Worm (Caenorhabditis elegans) whole organism, L4 larva: ENCODE measurements around the gene F59E11.2.

Source experiments
- D1046.2 ChIP-seq: fragments of 200-800 bp; sonication (Bioruptor generic); IDR thresholded peaks from 2 replicates; pipeline ENCODE4 v1.3.6; 2022; ENCODE audit warnings: missing genetic modification characterization, missing compliant biosample characterization
- F37D6.2 ChIP-seq: sonication (generic microtip); optimal IDR thresholded peaks from 2 replicates; lab custom pipeline; 2016; ENCODE audit warnings: mild to moderate bottlenecking, missing genetic modification characterization, missing compliant biosample characterization
- Y105C5A.15 ChIP-seq: fragments of 200-800 bp; sonication (Bioruptor generic); IDR thresholded peaks from 2 replicates; pipeline ENCODE4 v1.3.6; 2022; ENCODE audit warnings: missing genetic modification characterization, missing compliant biosample characterization
- Y5F2A.4 ChIP-seq: fragments of 200-800 bp; sonication (Bioruptor generic); optimal IDR thresholded peaks from 2 replicates; lab custom pipeline; 2018; ENCODE audit warnings: mild to moderate bottlenecking, missing genetic modification characterization, missing compliant biosample characterization
- ZK337.2 ChIP-seq: fragments of 200-800 bp; sonication (Bioruptor generic); IDR thresholded peaks from 2 replicates; pipeline ENCODE4 v1.3.6; 2022; ENCODE audit warnings: missing genetic modification reagents, missing genetic modification characterization, missing compliant biosample characterization
- ceh-32 ChIP-seq: sonication (generic microtip); optimal IDR thresholded peaks from 2 replicates; lab custom pipeline; 2016; ENCODE audit warnings: mild to moderate bottlenecking, missing genetic modification characterization, missing compliant biosample characterization; ENCODE audit not compliant: poor library complexity
- ceh-44 ChIP-seq: fragments of 200-800 bp; sonication (Bioruptor generic); IDR thresholded peaks from 2 replicates; pipeline ENCODE4 v1.3.6; 2022; ENCODE audit warnings: missing genetic modification reagents, missing genetic modification characterization, missing compliant biosample characterization
- ceh-82 ChIP-seq: sonication (generic microtip); optimal IDR thresholded peaks from 2 replicates; lab custom pipeline; 2017; ENCODE audit warnings: missing biosample characterization, missing genetic modification characterization
- ces-1 ChIP-seq: fragments of 150-350 bp; sonication (generic microtip); optimal IDR thresholded peaks from 4 replicates; lab custom pipeline; 2014; ENCODE audit warnings: missing biosample characterization, missing genetic modification reagents, missing genetic modification characterization
- daf-12 ChIP-seq: fragments of 150-350 bp; optimal IDR thresholded peaks from 2 replicates; lab custom pipeline; 2014; ENCODE audit warnings: missing biosample characterization, missing genetic modification reagents, missing genetic modification characterization
- daf-16 ChIP-seq, 3 experiments: sonication (generic microtip); optimal IDR thresholded peaks; 2 replicates each; lab custom pipeline; 2016 to 2017; ENCODE audit warnings: missing genetic modification characterization in 3 of 3, missing genetic modification reagents in 3 of 3, mild to moderate bottlenecking in 2 of 3, missing compliant biosample characterization in 2 of 3, missing biosample characterization in 1 of 3, moderate library complexity in 1 of 3
- daf-19 ChIP-seq: fragments of 200-800 bp; sonication (Bioruptor generic); conservative IDR thresholded peaks from 2 replicates; pipeline ENCODE4 v1.3.6; 2022; ENCODE audit warnings: missing genetic modification characterization, missing compliant biosample characterization
- dmd-6 ChIP-seq: fragments of 200-800 bp; sonication (Bioruptor generic); IDR thresholded peaks from 2 replicates; pipeline ENCODE4 v1.3.6; 2022; ENCODE audit warnings: missing genetic modification reagents, missing genetic modification characterization, missing compliant biosample characterization
- dmd-8 ChIP-seq: fragments of 200-800 bp; sonication (Bioruptor generic); IDR thresholded peaks from 2 replicates; pipeline ENCODE4 v1.3.6; 2022; ENCODE audit warnings: missing genetic modification characterization, missing compliant biosample characterization
- dmd-9 ChIP-seq: fragments of 200-800 bp; sonication (Bioruptor generic); IDR thresholded peaks from 2 replicates; pipeline ENCODE4 v1.3.6; 2022; ENCODE audit warnings: missing genetic modification reagents, missing genetic modification characterization, missing compliant biosample characterization
- dpl-1 ChIP-seq: fragments of 150-350 bp; optimal IDR thresholded peaks from 2 replicates; lab custom pipeline; 2014; ENCODE audit warnings: missing biosample characterization, missing genetic modification reagents, missing genetic modification characterization
- dve-1 ChIP-seq: sonication (generic microtip); optimal IDR thresholded peaks from 2 replicates; lab custom pipeline; 2017; ENCODE audit warnings: antibody characterized with exemption, mild to moderate bottlenecking, missing genetic modification characterization, missing compliant biosample characterization; ENCODE audit not compliant: insufficient read depth
- egl-27 ChIP-seq: sonication (generic microtip); optimal IDR thresholded peaks from 3 replicates; lab custom pipeline; 2017; ENCODE audit warnings: missing biosample characterization, missing genetic modification reagents, missing genetic modification characterization
- egl-43 ChIP-seq: fragments of 200-800 bp; sonication (Bioruptor generic); IDR thresholded peaks from 2 replicates; pipeline ENCODE4 v1.3.6; 2022; ENCODE audit warnings: missing genetic modification reagents, missing genetic modification characterization, missing compliant biosample characterization
- fos-1 ChIP-seq: fragments of 150-350 bp; optimal IDR thresholded peaks from 2 replicates; lab custom pipeline; 2014; ENCODE audit warnings: missing biosample characterization, missing genetic modification characterization
- gei-8 ChIP-seq: fragments of 200-800 bp; sonication (Bioruptor generic); optimal IDR thresholded peaks from 2 replicates; lab custom pipeline; 2018; ENCODE audit warnings: mild to moderate bottlenecking, missing genetic modification characterization, missing compliant biosample characterization
- hif-1 ChIP-seq, 2 experiments: sonication (generic microtip); optimal IDR thresholded peaks; 2 replicates each; lab custom pipeline; 2016 to 2017; ENCODE audit warnings: missing compliant biosample characterization in 2 of 2, missing genetic modification characterization in 2 of 2, missing genetic modification reagents in 2 of 2, missing genotype in 2 of 2, mild to moderate bottlenecking in 1 of 2
- hlh-11 ChIP-seq: fragments of 200-800 bp; sonication (Bioruptor generic); optimal IDR thresholded peaks from 2 replicates; lab custom pipeline; 2018; ENCODE audit warnings: mild to moderate bottlenecking, missing genetic modification characterization, missing compliant biosample characterization
- lin-1 ChIP-seq: fragments of 200-800 bp; sonication (Bioruptor generic); IDR thresholded peaks from 2 replicates; pipeline ENCODE4 v1.3.6; 2022; ENCODE audit warnings: missing genetic modification reagents, missing genetic modification characterization, missing compliant biosample characterization
- lsy-2 ChIP-seq, 2 experiments: fragments of 150-350 bp in 1 of 2; sonication (generic microtip) in 1 of 2; optimal IDR thresholded peaks; 2 replicates each; lab custom pipeline; 2014 to 2017; ENCODE audit warnings: missing biosample characterization in 2 of 2, missing genetic modification characterization in 2 of 2
- madf-9 ChIP-seq: fragments of 200-800 bp; sonication (Bioruptor generic); conservative IDR thresholded peaks from 2 replicates; pipeline ENCODE4 v1.3.6; 2022; ENCODE audit warnings: missing genetic modification reagents, missing genetic modification characterization, missing compliant biosample characterization
- mep-1 ChIP-seq: fragments of 150-350 bp; sonication (generic microtip); optimal IDR thresholded peaks from 3 replicates; lab custom pipeline; 2014; ENCODE audit warnings: missing biosample characterization, missing genetic modification characterization
- mxl-2 ChIP-seq: fragments of 200-800 bp; sonication (Bioruptor generic); conservative IDR thresholded peaks from 2 replicates; pipeline ENCODE4 v1.3.6; 2022; ENCODE audit warnings: missing genetic modification reagents, missing genetic modification characterization, missing compliant biosample characterization
- nhr-10 ChIP-seq: fragments of 150-350 bp; optimal IDR thresholded peaks from 2 replicates; lab custom pipeline; 2014; ENCODE audit warnings: missing biosample characterization, missing genetic modification characterization
- nhr-11 ChIP-seq: fragments of 150-350 bp; optimal IDR thresholded peaks from 2 replicates; lab custom pipeline; 2014; ENCODE audit warnings: missing biosample characterization, missing genetic modification characterization
- nhr-237 ChIP-seq: sonication (generic microtip); optimal IDR thresholded peaks from 2 replicates; lab custom pipeline; 2017; ENCODE audit warnings: missing biosample characterization, missing genetic modification characterization
- nhr-28 ChIP-seq: fragments of 150-350 bp; optimal IDR thresholded peaks from 2 replicates; lab custom pipeline; 2014; ENCODE audit warnings: missing biosample characterization, missing genetic modification characterization
- nhr-42 ChIP-seq: fragments of 200-800 bp; sonication (Bioruptor generic); IDR thresholded peaks from 2 replicates; pipeline ENCODE4 v1.3.6; 2022; ENCODE audit warnings: missing genetic modification characterization, missing compliant biosample characterization
- nhr-48 ChIP-seq: sonication (generic microtip); optimal IDR thresholded peaks from 2 replicates; lab custom pipeline; 2016; ENCODE audit warnings: mild to moderate bottlenecking, missing genetic modification characterization, missing compliant biosample characterization
- nhr-77 ChIP-seq: fragments of 150-350 bp; optimal IDR thresholded peaks from 2 replicates; lab custom pipeline; 2014; ENCODE audit warnings: missing biosample characterization, missing genetic modification characterization
- pqm-1 ChIP-seq: sonication (generic microtip); optimal IDR thresholded peaks from 2 replicates; lab custom pipeline; 2017; ENCODE audit warnings: missing biosample characterization, missing genetic modification characterization
- saeg-2 ChIP-seq: fragments of 200-800 bp; sonication (Bioruptor generic); IDR thresholded peaks from 2 replicates; pipeline ENCODE4 v1.3.6; 2022; ENCODE audit warnings: missing genetic modification reagents, missing genetic modification characterization, missing compliant biosample characterization
- set-16 ChIP-seq: fragments of 200-800 bp; sonication (Bioruptor generic); IDR thresholded peaks from 2 replicates; pipeline ENCODE4 v1.3.6; 2022; ENCODE audit warnings: missing genetic modification reagents, missing genetic modification characterization, missing compliant biosample characterization
- skn-1 ChIP-seq: fragments of 150-350 bp; optimal IDR thresholded peaks from 2 replicates; lab custom pipeline; 2014; ENCODE audit warnings: missing biosample characterization, missing genetic modification characterization
- spr-3 ChIP-seq: fragments of 200-800 bp; sonication (Bioruptor generic); optimal IDR thresholded peaks from 2 replicates; lab custom pipeline; 2018; ENCODE audit warnings: mild to moderate bottlenecking, missing genetic modification characterization, missing compliant biosample characterization
- tra-1 ChIP-seq: fragments of 200-800 bp; sonication (Bioruptor generic); IDR thresholded peaks from 2 replicates; pipeline ENCODE4 v1.3.6; 2022; ENCODE audit warnings: missing genetic modification reagents, missing genetic modification characterization, missing compliant biosample characterization
- unc-130 ChIP-seq: sonication (generic microtip); optimal IDR thresholded peaks from 2 replicates; lab custom pipeline; 2016; ENCODE audit warnings: missing genetic modification reagents, missing genetic modification characterization, missing compliant biosample characterization
- unc-39 ChIP-seq: sonication (generic microtip); optimal IDR thresholded peaks from 2 replicates; lab custom pipeline; 2017; ENCODE audit warnings: missing biosample characterization, missing genetic modification characterization
- unc-62 ChIP-seq, 3 experiments: fragments of 150-350 bp in 1 of 3; sonication (generic microtip); optimal IDR thresholded peaks in 2 of 3; peaks in 1 of 3; 1 replicate in 1 of 3; 2 replicates in 2 of 3; lab custom pipeline; 2014 to 2017; ENCODE audit warnings: missing biosample characterization in 3 of 3, missing genetic modification characterization in 3 of 3, missing genetic modification reagents in 3 of 3, missing genotype in 1 of 3
- zfp-2 ChIP-seq: sonication (generic microtip); optimal IDR thresholded peaks from 2 replicates; lab custom pipeline; 2016; ENCODE audit warnings: mild to moderate bottlenecking, missing genetic modification characterization, missing compliant biosample characterization
- ztf-7 ChIP-seq: fragments of 150-350 bp; optimal IDR thresholded peaks from 2 replicates; lab custom pipeline; 2014; ENCODE audit warnings: missing biosample characterization, missing genetic modification characterization

F59E11.2 gene

DNA sequence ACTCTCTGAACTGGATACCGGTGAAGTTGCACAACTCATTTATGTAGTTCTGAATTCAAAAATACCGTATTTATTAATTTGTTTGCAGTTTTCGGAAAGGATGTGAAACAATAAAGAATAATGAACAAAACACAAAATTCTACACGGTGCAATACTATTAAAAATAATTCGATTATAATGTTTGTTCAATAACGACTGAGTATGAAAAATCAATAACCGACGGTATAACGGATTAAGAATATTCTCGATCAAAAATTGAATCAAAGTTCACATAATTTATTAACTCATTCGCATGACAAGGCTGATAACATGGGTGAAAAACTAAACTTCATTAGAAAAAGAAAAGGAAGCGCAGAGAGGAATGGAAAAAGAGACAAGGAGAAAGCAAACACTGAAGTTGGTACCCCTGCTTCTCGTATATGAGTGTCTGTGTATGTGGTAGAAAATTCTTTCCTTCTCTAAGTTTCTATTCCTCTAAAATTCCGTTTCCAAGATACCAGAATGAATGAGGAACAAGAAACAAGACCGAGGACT lies 26.3 kb upstream of the F59E11.2 start, which contains the start of gene nhr-143:
Gene nhr-143, minus strand, starts transcription at position 51 of the 534 bp plus-strand sequence.
- TF ChIP-seq nhr-28 (tag; lab: Kevin White, UChicago): peak; percentile 43
- TF ChIP-seq lsy-2 (tag; optimal IDR thresholded peaks at IDR 0.05; lab: Kevin White, UChicago): peak in 1 of 2 experiments; percentile 17
- peak; percentile 47 for TF ChIP-seq hlh-11 (tag; lab: Kevin White, UChicago)
- peak; percentile 11 for TF ChIP-seq mep-1 (tag; lab: Kevin White, UChicago)
- TF ChIP-seq nhr-237: no peak
- TF ChIP-seq skn-1 (tag; lab: Kevin White, UChicago): no peak
- no peak for TF ChIP-seq nhr-11 (tag; lab: Kevin White, UChicago)
- peak; percentile 61 for TF ChIP-seq dve-1 (tag; lab: Kevin White, UChicago)
- TF ChIP-seq dmd-9 (GFP tag; lab: Robert Waterston, UW): no peak
- TF ChIP-seq unc-130 (GFP tag; lab: Kevin White, UChicago): no peak
- TF ChIP-seq ceh-32 (tag; lab: Kevin White, UChicago): no peak
- TF ChIP-seq spr-3: no peak
- no peak for TF ChIP-seq dpl-1 (GFP tag; lab: Kevin White, UChicago)
- no peak for TF ChIP-seq daf-19 (GFP tag; lab: Robert Waterston, UW)
- peak; percentile 50 for TF ChIP-seq dmd-6 (GFP tag; lab: Robert Waterston, UW)
- TF ChIP-seq tra-1: no peak
- TF ChIP-seq ZK337.2 (GFP tag; lab: Robert Waterston, UW): no peak
- peak; percentile 31 for TF ChIP-seq nhr-77 (tag; lab: Kevin White, UChicago)
- no peak for TF ChIP-seq Y5F2A.4 (GFP tag; lab: Kevin White, UChicago)
- no peak for TF ChIP-seq zfp-2
- no peak for TF ChIP-seq ceh-44 (GFP tag; lab: Robert Waterston, UW)
- TF ChIP-seq set-16 (GFP tag; lab: Robert Waterston, UW): no peak
- no peak for TF ChIP-seq dmd-8 (GFP tag; lab: Robert Waterston, UW)
- TF ChIP-seq daf-16 (GFP tag; optimal IDR thresholded peaks at IDR 0.05; lab: Kevin White, UChicago): no peak
- TF ChIP-seq daf-16 (tag; optimal IDR thresholded peaks at IDR 0.05; lab: Kevin White, UChicago): peak; percentile 27
- TF ChIP-seq Y105C5A.15 (GFP tag; lab: Robert Waterston, UW): no peak
- no peak for TF ChIP-seq daf-12 (tag; lab: Kevin White, UChicago)
- no peak for TF ChIP-seq saeg-2 (GFP tag; lab: Robert Waterston, UW)
- peak; percentile 41 for TF ChIP-seq pqm-1 (tag; lab: Kevin White, UChicago)
- no peak for TF ChIP-seq D1046.2 (GFP tag; lab: Robert Waterston, UW)
- peak in 1 of 2 experiments; percentile 10 for TF ChIP-seq unc-62 (GFP tag; optimal IDR thresholded peaks at IDR 0.05 in 1 of 2; lab: Kevin White, UChicago)
- TF ChIP-seq unc-62 (tag; optimal IDR thresholded peaks at IDR 0.05; lab: Kevin White, UChicago): no peak
- no peak for TF ChIP-seq hif-1 (tag; optimal IDR thresholded peaks at IDR 0.05; lab: Kevin White, UChicago)
- TF ChIP-seq ceh-82 (tag; lab: Kevin White, UChicago): no peak
- TF ChIP-seq fos-1: no peak
- TF ChIP-seq egl-43 (GFP tag; lab: Robert Waterston, UW): no peak
- no peak for TF ChIP-seq ztf-7 (tag; lab: Kevin White, UChicago)
- no peak for TF ChIP-seq F37D6.2 (tag; lab: Kevin White, UChicago)
- TF ChIP-seq unc-39 (tag; lab: Kevin White, UChicago): no peak
- no peak for TF ChIP-seq ces-1 (GFP tag; lab: Kevin White, UChicago)
- no peak for TF ChIP-seq nhr-48
- TF ChIP-seq nhr-10 (tag; lab: Kevin White, UChicago): no peak
- no peak for TF ChIP-seq lin-1 (GFP tag; lab: Robert Waterston, UW)
- no peak for TF ChIP-seq gei-8 (GFP tag; lab: Kevin White, UChicago)
- no peak for TF ChIP-seq nhr-42 (GFP tag; lab: Robert Waterston, UW)
- TF ChIP-seq egl-27 (tag; lab: Kevin White, UChicago): no peak
- no peak for TF ChIP-seq mxl-2 (GFP tag; lab: Robert Waterston, UW)
- no peak for TF ChIP-seq madf-9
